Fruit fly (Drosophila melanogaster) whole organism, prepupa: ENCODE data around the gene Pfrx.

Source experiments
- CG16779 ChIP-seq: fragments of 200-800 bp; sonication (Bioruptor generic); optimal IDR thresholded peaks from 3 replicates; lab custom pipeline; 2017; ENCODE audit warnings: missing biosample characterization, mild to moderate bottlenecking, missing genetic modification characterization
- CG6854 ChIP-seq: fragments of 200-800 bp; sonication (Bioruptor generic); optimal IDR thresholded peaks from 2 replicates; lab custom pipeline; 2017; ENCODE audit warnings: missing biosample characterization, mild to moderate bottlenecking, missing genetic modification characterization
- CG8119 ChIP-seq: fragments of 200-800 bp; sonication (Bioruptor generic); IDR thresholded peaks from 3 replicates; pipeline ENCODE4 v1.3.6; 2022; ENCODE audit warnings: missing biosample characterization, missing genetic modification characterization
- Hr38 ChIP-seq: sonication (Bioruptor generic); optimal IDR thresholded peaks from 2 replicates; lab custom pipeline; 2016; ENCODE audit warnings: missing biosample characterization, missing genetic modification characterization
- Hr4 ChIP-seq: fragments of 200-800 bp; sonication (Bioruptor generic); optimal IDR thresholded peaks from 3 replicates; lab custom pipeline; 2016; ENCODE audit warnings: missing biosample characterization, missing genetic modification characterization
- Lpt ChIP-seq: fragments of 200-800 bp; sonication (Bioruptor generic); optimal IDR thresholded peaks from 3 replicates; lab custom pipeline; 2016; ENCODE audit warnings: missing biosample characterization, missing genetic modification characterization
- Sox102F ChIP-seq: fragments of 200-800 bp; sonication (Bioruptor generic); optimal IDR thresholded peaks from 2 replicates; lab custom pipeline; 2016; ENCODE audit warnings: missing biosample characterization, mild to moderate bottlenecking, missing genetic modification characterization
- Sox14 ChIP-seq: fragments of 200-800 bp; sonication (Bioruptor generic); optimal IDR thresholded peaks from 3 replicates; lab custom pipeline; 2016; ENCODE audit warnings: missing biosample characterization, missing genetic modification characterization
- acj6 ChIP-seq: fragments of 200-800 bp; sonication (Bioruptor generic); optimal IDR thresholded peaks from 3 replicates; lab custom pipeline; 2016; ENCODE audit warnings: missing biosample characterization, missing genetic modification characterization
- ss ChIP-seq, 2 experiments: fragments of 200-800 bp; sonication (Bioruptor generic); optimal IDR thresholded peaks; 2 replicates in 1 of 2; 3 replicates in 1 of 2; lab custom pipeline; 2017 to 2018; ENCODE audit warnings: mild to moderate bottlenecking in 2 of 2, missing biosample characterization in 2 of 2, missing genetic modification characterization in 2 of 2, moderate library complexity in 1 of 2

DNA sequence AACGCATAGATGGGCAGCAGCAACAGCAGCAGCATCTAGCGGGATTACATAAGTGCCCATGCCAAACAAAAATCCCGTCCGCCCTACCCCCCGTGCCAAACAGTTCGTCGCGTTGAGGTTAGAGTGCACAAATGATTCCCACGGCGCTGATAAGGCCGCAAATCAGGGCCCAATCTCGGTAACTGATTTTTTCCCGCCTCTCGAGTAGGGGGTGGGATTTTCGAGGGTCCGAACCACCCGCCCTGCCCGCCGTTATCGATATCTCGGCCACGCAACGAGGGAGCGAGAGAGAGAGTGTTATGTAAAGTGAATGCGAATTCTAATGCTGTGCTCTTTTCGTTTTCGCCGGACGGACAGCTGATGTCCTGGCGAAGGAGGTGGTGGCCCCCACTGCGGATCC is 25.6 kb downstream of the Pfrx start:
- TF ChIP-seq ss (GFP tag; optimal IDR thresholded peaks at IDR 0.05; lab: Kevin White, UChicago) (no peak), CG6854 (GFP tag; lab: Kevin White, UChicago) (no peak), Hr4 (GFP tag; lab: Kevin White, UChicago) (no peak), CG16779 (tag; lab: Kevin White, UChicago) (no peak), Lpt (GFP tag; lab: Kevin White, UChicago) (no peak), Sox102F (no peak), acj6 (GFP tag; lab: Kevin White, UChicago) (no peak), Hr38 (GFP tag; lab: Kevin White, UChicago) (no peak), Sox14 (GFP tag; lab: Kevin White, UChicago) (no peak), CG8119 (GFP tag; lab: Robert Waterston, UW) (no peak)
